Worm (Caenorhabditis elegans) whole organism, young adult: ENCODE results near the gene T07F8.1.

ENCODE experiments used
- ama-1 ChIP-seq, 3 experiments: fragments of 150-350 bp in 1 of 3; sonication (generic microtip) in 2 of 3; optimal IDR thresholded peaks; 2 replicates each; lab custom pipeline; 2014 to 2018; ENCODE audit warnings: missing biosample characterization in 2 of 3, missing genetic modification characterization in 2 of 3, missing genetic modification reagents in 2 of 3
- dpl-1 ChIP-seq: fragments of 150-350 bp; optimal IDR thresholded peaks from 2 replicates; lab custom pipeline; 2014; ENCODE audit warnings: missing biosample characterization, missing genetic modification reagents, missing genetic modification characterization
- efl-1 ChIP-seq: fragments of 150-350 bp; optimal IDR thresholded peaks from 2 replicates; lab custom pipeline; 2014; ENCODE audit warnings: missing biosample characterization, missing genetic modification reagents, missing genetic modification characterization
- ekl-4 ChIP-seq: fragments of 200-800 bp; sonication (Bioruptor generic); IDR thresholded peaks from 2 replicates; pipeline ENCODE4 v1.3.6; 2022; ENCODE audit warnings: missing genetic modification reagents, missing genetic modification characterization, missing compliant biosample characterization
- let-526 ChIP-seq: fragments of 200-800 bp; sonication (Bioruptor generic); IDR thresholded peaks from 2 replicates; pipeline ENCODE4 v1.3.6; 2022; ENCODE audit warnings: missing genetic modification reagents, missing genetic modification characterization, missing compliant biosample characterization
- madf-6 ChIP-seq: fragments of 200-800 bp; sonication (Bioruptor generic); IDR thresholded peaks from 2 replicates; pipeline ENCODE4 v1.3.6; 2022; ENCODE audit warnings: missing genetic modification reagents, missing genetic modification characterization, missing compliant biosample characterization
- pha-4 ChIP-seq: fragments of 150-350 bp; sonication (generic microtip); optimal IDR thresholded peaks from 2 replicates; lab custom pipeline; 2014; ENCODE audit warnings: missing biosample characterization, missing genetic modification reagents, missing genetic modification characterization
- rpc-1 ChIP-seq, 2 experiments: fragments of 150-350 bp in 1 of 2; sonication (generic microtip) in 1 of 2; optimal IDR thresholded peaks; 2 replicates each; lab custom pipeline; 2014 to 2018; ENCODE audit warnings: missing biosample characterization in 1 of 2, missing genetic modification characterization in 1 of 2, missing genetic modification reagents in 1 of 2, missing genotype in 1 of 2
- snpc-1.3 ChIP-seq: sonication (generic microtip); optimal IDR thresholded peaks from 2 replicates; lab custom pipeline; 2017; ENCODE audit warnings: missing genetic modification characterization, mild to moderate bottlenecking, missing compliant biosample characterization, antibody characterized with exemption, moderate library complexity, missing genotype, missing genetic modification reagents; ENCODE audit not compliant: insufficient read depth
- unc-130 ChIP-seq: sonication (generic microtip); optimal IDR thresholded peaks from 2 replicates; lab custom pipeline; 2016; ENCODE audit warnings: missing genetic modification reagents, missing genetic modification characterization, missing compliant biosample characterization
- unc-62 ChIP-seq: fragments of 150-350 bp; optimal IDR thresholded peaks from 2 replicates; lab custom pipeline; 2014; ENCODE audit warnings: missing biosample characterization, missing genetic modification reagents, missing genetic modification characterization
- ztf-18 ChIP-seq: sonication (generic microtip); optimal IDR thresholded peaks from 2 replicates; lab custom pipeline; 2016; ENCODE audit warnings: missing genotype, mild to moderate bottlenecking, missing genetic modification characterization, missing compliant biosample characterization
- ztf-22 ChIP-seq: fragments of 200-800 bp; sonication (Bioruptor generic); optimal IDR thresholded peaks from 2 replicates; lab custom pipeline; 2018; ENCODE audit warnings: mild to moderate bottlenecking, missing genetic modification characterization, moderate library complexity, missing compliant biosample characterization
- ztf-25 ChIP-seq: fragments of 200-800 bp; sonication (Bioruptor generic); IDR thresholded peaks from 2 replicates; pipeline ENCODE4 v1.3.6; 2022; ENCODE audit warnings: missing genetic modification reagents, missing genetic modification characterization, missing compliant biosample characterization

DNA sequence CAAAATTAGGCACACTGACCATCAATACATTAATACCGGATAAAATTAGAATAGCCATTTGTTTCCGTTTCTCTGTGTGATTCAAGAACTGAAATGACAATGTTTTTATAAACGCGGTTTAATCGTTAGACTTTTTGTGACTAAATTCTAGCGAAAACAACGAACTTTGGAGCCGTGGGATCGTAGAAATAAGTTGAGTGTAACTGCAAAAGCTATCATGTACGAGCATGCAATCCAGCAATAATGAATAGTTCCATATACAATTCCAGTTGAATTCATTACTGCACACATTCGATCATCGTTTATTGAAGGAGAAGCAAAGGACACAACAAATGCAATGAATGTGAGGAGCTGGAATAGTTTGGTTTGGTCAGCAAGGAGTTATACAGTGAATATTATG is 37.9 kb downstream of the T07F8.1 start:
- TF ChIP-seq dpl-1 (GFP tag; lab: Kevin White, UChicago): no peak
- no peak for TF ChIP-seq ztf-18 (tag; lab: Kevin White, UChicago)
- no peak for TF ChIP-seq unc-130 (GFP tag; lab: Kevin White, UChicago)
- no peak for TF ChIP-seq let-526 (GFP tag; lab: Robert Waterston, UW)
- no peak for TF ChIP-seq rpc-1 (optimal IDR thresholded peaks at IDR 0.05; lab: Kevin White, UChicago)
- no peak for TF ChIP-seq rpc-1 (tag; optimal IDR thresholded peaks at IDR 0.05; lab: Kevin White, UChicago)
- no peak for TF ChIP-seq ztf-25 (GFP tag; lab: Robert Waterston, UW)
- TF ChIP-seq madf-6 (GFP tag; lab: Robert Waterston, UW): no peak
- no peak for TF ChIP-seq efl-1 (GFP tag; lab: Kevin White, UChicago)
- no peak for TF ChIP-seq pha-4 (tag; lab: Kevin White, UChicago)
- TF ChIP-seq ekl-4 (GFP tag; lab: Robert Waterston, UW): no peak
- no peak for TF ChIP-seq ztf-22 (GFP tag; lab: Kevin White, UChicago)
- TF ChIP-seq unc-62: no peak
- TF ChIP-seq snpc-1.3 (tag; lab: Kevin White, UChicago): no peak
- no peak for TF ChIP-seq ama-1 (optimal IDR thresholded peaks at IDR 0.05; lab: Kevin White, UChicago)
- TF ChIP-seq ama-1 (GFP tag; optimal IDR thresholded peaks at IDR 0.05; lab: Kevin White, UChicago): no peak
